Worm (Caenorhabditis elegans): ENCODE results near the gene F55A11.11.

ce11 chrV:11826967-11827366, 44.0 kb downstream of the F55A11.11 start, which contains the start of the genes mpst-1 and D2023.6:
- TF ChIP-seq pqm-1 (tag; optimal IDR thresholded peaks at IDR 0.05): no peak
- TF ChIP-seq egl-27 (tag; optimal IDR thresholded peaks at IDR 0.05): no peak
- no peak for TF ChIP-seq lin-39 (tag; optimal IDR thresholded peaks at IDR 0.05)
- TF ChIP-seq pha-4 (tag; optimal IDR thresholded peaks at IDR 0.05): no peak
- no peak for TF ChIP-seq unc-62 (GFP tag; optimal IDR thresholded peaks at IDR 0.05)
- TF ChIP-seq ZK546.5 (tag; optimal IDR thresholded peaks at IDR 0.05): no peak
- TF ChIP-seq fkh-10 (GFP tag; optimal IDR thresholded peaks at IDR 0.05): no peak
- TF ChIP-seq tbx-2 (tag; optimal IDR thresholded peaks at IDR 0.05): no peak

All from whole organism, L3 larva.